Worm (Caenorhabditis elegans) whole organism, young adult: ENCODE measurements around the gene F21H7.3.

Experiments
- B0019.2 ChIP-seq: fragments of 200-800 bp; sonication (Bioruptor generic); conservative IDR thresholded peaks from 2 replicates; pipeline ENCODE4 v1.3.6; 2022; ENCODE audit warnings: missing genetic modification reagents, missing genetic modification characterization, missing compliant biosample characterization
- B0035.1 ChIP-seq: sonication (generic microtip); optimal IDR thresholded peaks from 2 replicates; lab custom pipeline; 2016; ENCODE audit warnings: missing genetic modification characterization, mild to moderate bottlenecking, missing compliant biosample characterization, missing genotype, missing genetic modification reagents
- C06A6.2 ChIP-seq: fragments of 200-800 bp; sonication (Bioruptor generic); conservative IDR thresholded peaks from 2 replicates; pipeline ENCODE4 v1.3.6; 2022; ENCODE audit warnings: missing genetic modification characterization, missing compliant biosample characterization
- C17E4.6 ChIP-seq: fragments of 200-800 bp; sonication (Bioruptor generic); IDR thresholded peaks from 2 replicates; pipeline ENCODE4 v1.3.6; 2022; ENCODE audit warnings: missing genetic modification reagents, missing genetic modification characterization, missing compliant biosample characterization
- D2030.7 ChIP-seq: fragments of 200-800 bp; sonication (Bioruptor generic); IDR thresholded peaks from 2 replicates; pipeline ENCODE4 v1.3.6; 2022; ENCODE audit warnings: missing genetic modification reagents, missing genetic modification characterization, missing compliant biosample characterization
- F22D6.2 ChIP-seq: sonication (generic microtip); optimal IDR thresholded peaks from 2 replicates; lab custom pipeline; 2016; ENCODE audit warnings: mild to moderate bottlenecking, missing genetic modification characterization, missing compliant biosample characterization
- F57C9.4 ChIP-seq: sonication (generic microtip); optimal IDR thresholded peaks from 2 replicates; lab custom pipeline; 2017; ENCODE audit warnings: mild to moderate bottlenecking, missing genetic modification characterization, missing compliant biosample characterization
- K11D2.4 ChIP-seq: fragments of 200-800 bp; sonication (Bioruptor generic); IDR thresholded peaks from 2 replicates; pipeline ENCODE4 v1.3.6; 2022; ENCODE audit warnings: missing genetic modification reagents, missing genetic modification characterization, missing compliant biosample characterization
- K12H6.12 ChIP-seq: fragments of 200-800 bp; sonication (Bioruptor generic); optimal IDR thresholded peaks from 2 replicates; lab custom pipeline; 2018; ENCODE audit warnings: mild to moderate bottlenecking, missing genetic modification characterization, missing compliant biosample characterization
- Y67H2A.10 ChIP-seq: fragments of 200-800 bp; sonication (Bioruptor generic); conservative IDR thresholded peaks from 2 replicates; pipeline ENCODE4 v1.3.6; 2022; ENCODE audit warnings: missing genetic modification reagents, missing genetic modification characterization, missing compliant biosample characterization
- Y79H2A.3 ChIP-seq: fragments of 200-800 bp; sonication (Bioruptor generic); conservative IDR thresholded peaks from 2 replicates; pipeline ENCODE4 v1.3.6; 2022; ENCODE audit warnings: missing genetic modification reagents, missing genetic modification characterization, missing compliant biosample characterization
- Y95B8A.8 ChIP-seq: fragments of 200-800 bp; sonication (Bioruptor generic); IDR thresholded peaks from 2 replicates; pipeline ENCODE4 v1.3.6; 2022; ENCODE audit warnings: missing genetic modification reagents, missing genetic modification characterization, missing compliant biosample characterization
- attf-3 ChIP-seq: fragments of 200-800 bp; sonication (Bioruptor generic); conservative IDR thresholded peaks from 2 replicates; pipeline ENCODE4 v1.3.6; 2022; ENCODE audit warnings: missing genetic modification reagents, missing genetic modification characterization, missing compliant biosample characterization
- bed-1 ChIP-seq: fragments of 200-800 bp; sonication (Bioruptor generic); IDR thresholded peaks from 2 replicates; pipeline ENCODE4 v1.3.6; 2022; ENCODE audit warnings: missing genetic modification reagents, missing genetic modification characterization, missing compliant biosample characterization
- cebp-1 ChIP-seq, 2 experiments: fragments of 200-800 bp in 1 of 2; sonication (Bioruptor generic) in 1 of 2; sonication (generic microtip) in 1 of 2; IDR thresholded peaks in 1 of 2; optimal IDR thresholded peaks in 1 of 2; 2 replicates each; pipeline versions ENCODE4 v1.3.6 to Lab custom; 2017 to 2022; ENCODE audit warnings: missing compliant biosample characterization in 2 of 2, missing genetic modification characterization in 2 of 2, mild to moderate bottlenecking in 1 of 2, missing genetic modification reagents in 1 of 2, moderate library complexity in 1 of 2
- ceh-100 ChIP-seq: fragments of 200-800 bp; sonication (Bioruptor generic); IDR thresholded peaks from 2 replicates; pipeline ENCODE4 v1.3.6; 2022; ENCODE audit warnings: missing genetic modification reagents, missing genetic modification characterization, missing compliant biosample characterization
- ceh-27 ChIP-seq: fragments of 200-800 bp; sonication (Bioruptor generic); optimal IDR thresholded peaks from 2 replicates; lab custom pipeline; 2018; ENCODE audit warnings: mild to moderate bottlenecking, missing genetic modification characterization, moderate library complexity, missing compliant biosample characterization
- ceh-58 ChIP-seq: fragments of 200-800 bp; sonication (Bioruptor generic); IDR thresholded peaks from 2 replicates; pipeline ENCODE4 v1.3.6; 2022; ENCODE audit warnings: missing genetic modification characterization, missing compliant biosample characterization
- ceh-79 ChIP-seq: sonication (generic microtip); optimal IDR thresholded peaks from 2 replicates; lab custom pipeline; 2017; ENCODE audit warnings: mild to moderate bottlenecking, missing genetic modification characterization, missing compliant biosample characterization
- chd-7 ChIP-seq: sonication (generic microtip); optimal IDR thresholded peaks from 2 replicates; lab custom pipeline; 2016; ENCODE audit warnings: mild to moderate bottlenecking, missing genetic modification characterization, moderate library complexity, missing compliant biosample characterization
- die-1 ChIP-seq: sonication (generic microtip); optimal IDR thresholded peaks from 2 replicates; lab custom pipeline; 2016; ENCODE audit warnings: missing genotype, mild to moderate bottlenecking, missing genetic modification characterization, missing compliant biosample characterization
- egl-18 ChIP-seq: fragments of 200-800 bp; sonication (Bioruptor generic); IDR thresholded peaks from 2 replicates; pipeline ENCODE4 v1.3.6; 2022; ENCODE audit warnings: missing genetic modification reagents, missing genetic modification characterization, missing compliant biosample characterization
- egl-44 ChIP-seq: fragments of 200-800 bp; sonication (Bioruptor generic); IDR thresholded peaks from 2 replicates; pipeline ENCODE4 v1.3.6; 2022; ENCODE audit warnings: missing genetic modification reagents, missing genetic modification characterization, missing compliant biosample characterization
- him-1 ChIP-seq: sonication (generic microtip); optimal IDR thresholded peaks from 2 replicates; lab custom pipeline; 2016; ENCODE audit warnings: missing genotype, missing genetic modification reagents, missing genetic modification characterization, missing compliant biosample characterization
- hrde-1 ChIP-seq: sonication (generic microtip); optimal IDR thresholded peaks from 2 replicates; lab custom pipeline; 2016; ENCODE audit warnings: missing genetic modification characterization, mild to moderate bottlenecking, missing compliant biosample characterization, moderate library complexity, missing genotype, missing genetic modification reagents, borderline replicate concordance
- hsf-1 ChIP-seq: fragments of 200-800 bp; sonication (Bioruptor generic); IDR thresholded peaks from 2 replicates; pipeline ENCODE4 v1.3.6; 2022; ENCODE audit warnings: missing genetic modification reagents, missing genetic modification characterization, missing compliant biosample characterization
- lin-54 ChIP-seq: fragments of 200-800 bp; sonication (Bioruptor generic); optimal IDR thresholded peaks from 2 replicates; lab custom pipeline; 2018; ENCODE audit warnings: mild to moderate bottlenecking, missing genetic modification characterization, missing compliant biosample characterization
- lir-1 ChIP-seq: fragments of 200-800 bp; sonication (Bioruptor generic); conservative IDR thresholded peaks from 2 replicates; pipeline ENCODE4 v1.3.6; 2022; ENCODE audit warnings: missing genetic modification reagents, missing genetic modification characterization, missing compliant biosample characterization
- lsy-27 ChIP-seq: sonication (generic microtip); optimal IDR thresholded peaks from 2 replicates; lab custom pipeline; 2017; ENCODE audit warnings: missing genetic modification characterization, mild to moderate bottlenecking, missing compliant biosample characterization, antibody characterized with exemption, missing genotype, borderline replicate concordance; ENCODE audit not compliant: insufficient read depth
- madf-6 ChIP-seq: fragments of 200-800 bp; sonication (Bioruptor generic); IDR thresholded peaks from 2 replicates; pipeline ENCODE4 v1.3.6; 2022; ENCODE audit warnings: missing genetic modification reagents, missing genetic modification characterization, missing compliant biosample characterization
- mcd-1 ChIP-seq: fragments of 200-800 bp; sonication (Bioruptor generic); IDR thresholded peaks from 2 replicates; pipeline ENCODE4 v1.3.6; 2022; ENCODE audit warnings: missing genetic modification reagents, missing genetic modification characterization, missing compliant biosample characterization
- mel-28 ChIP-seq: sonication (generic microtip); optimal IDR thresholded peaks from 2 replicates; lab custom pipeline; 2016; ENCODE audit warnings: borderline replicate concordance, mild to moderate bottlenecking, missing genetic modification characterization, missing compliant biosample characterization
- mes-4 ChIP-seq: sonication (generic microtip); optimal IDR thresholded peaks from 2 replicates; lab custom pipeline; 2016; ENCODE audit warnings: missing genotype, missing genetic modification characterization, missing compliant biosample characterization
- nfya-1 ChIP-seq: sonication (generic microtip); optimal IDR thresholded peaks from 2 replicates; lab custom pipeline; 2017; ENCODE audit warnings: antibody characterized with exemption, missing compliant biosample characterization, missing genetic modification characterization, borderline replicate concordance; ENCODE audit not compliant: insufficient read depth
- nfya-2 ChIP-seq: fragments of 200-800 bp; sonication (Bioruptor generic); IDR thresholded peaks from 2 replicates; pipeline ENCODE4 v1.3.6; 2022; ENCODE audit warnings: missing genetic modification reagents, missing genetic modification characterization, missing compliant biosample characterization
- nhr-179 ChIP-seq: sonication (generic microtip); optimal IDR thresholded peaks from 2 replicates; lab custom pipeline; 2016; ENCODE audit warnings: mild to moderate bottlenecking, missing genetic modification characterization, missing compliant biosample characterization
- nhr-80 ChIP-seq: sonication (generic microtip); optimal IDR thresholded peaks from 2 replicates; lab custom pipeline; 2016; ENCODE audit warnings: missing genetic modification characterization, missing compliant biosample characterization
- nhr-90 ChIP-seq: sonication (generic microtip); optimal IDR thresholded peaks from 2 replicates; lab custom pipeline; 2016; ENCODE audit warnings: missing genotype, mild to moderate bottlenecking, missing genetic modification characterization, missing compliant biosample characterization
- pbrm-1 ChIP-seq: fragments of 200-800 bp; sonication (Bioruptor generic); IDR thresholded peaks from 2 replicates; pipeline ENCODE4 v1.3.6; 2022; ENCODE audit warnings: missing genetic modification reagents, missing genetic modification characterization, missing compliant biosample characterization
- pha-4 ChIP-seq: fragments of 150-350 bp; sonication (generic microtip); optimal IDR thresholded peaks from 2 replicates; lab custom pipeline; 2014; ENCODE audit warnings: missing biosample characterization, missing genetic modification reagents, missing genetic modification characterization
- rcor-1 ChIP-seq: fragments of 200-800 bp; sonication (Bioruptor generic); IDR thresholded peaks from 2 replicates; pipeline ENCODE4 v1.3.6; 2022; ENCODE audit warnings: missing genetic modification reagents, missing genetic modification characterization, missing compliant biosample characterization
- rpc-1 ChIP-seq, 2 experiments: fragments of 150-350 bp in 1 of 2; sonication (generic microtip) in 1 of 2; optimal IDR thresholded peaks; 2 replicates each; lab custom pipeline; 2014 to 2018; ENCODE audit warnings: missing biosample characterization in 1 of 2, missing genetic modification characterization in 1 of 2, missing genetic modification reagents in 1 of 2, missing genotype in 1 of 2
- sdz-38 ChIP-seq: sonication (generic microtip); optimal IDR thresholded peaks from 2 replicates; lab custom pipeline; 2016; ENCODE audit warnings: missing genotype, missing genetic modification characterization, missing compliant biosample characterization
- somi-1 ChIP-seq: fragments of 200-800 bp; sonication (Bioruptor generic); optimal IDR thresholded peaks from 2 replicates; lab custom pipeline; 2018; ENCODE audit warnings: mild to moderate bottlenecking, missing genetic modification characterization, missing compliant biosample characterization
- tbx-9 ChIP-seq: sonication (generic microtip); optimal IDR thresholded peaks from 2 replicates; lab custom pipeline; 2016; ENCODE audit warnings: borderline replicate concordance, missing genetic modification characterization, inconsistent platforms, missing compliant biosample characterization
- unc-130 ChIP-seq: sonication (generic microtip); optimal IDR thresholded peaks from 2 replicates; lab custom pipeline; 2016; ENCODE audit warnings: missing genetic modification reagents, missing genetic modification characterization, missing compliant biosample characterization
- zfh-2 ChIP-seq: fragments of 200-800 bp; sonication (Bioruptor generic); conservative IDR thresholded peaks from 2 replicates; pipeline ENCODE4 v1.3.6; 2022; ENCODE audit warnings: missing genetic modification reagents, missing genetic modification characterization, missing compliant biosample characterization

The F21H7.3 gene

DNA sequence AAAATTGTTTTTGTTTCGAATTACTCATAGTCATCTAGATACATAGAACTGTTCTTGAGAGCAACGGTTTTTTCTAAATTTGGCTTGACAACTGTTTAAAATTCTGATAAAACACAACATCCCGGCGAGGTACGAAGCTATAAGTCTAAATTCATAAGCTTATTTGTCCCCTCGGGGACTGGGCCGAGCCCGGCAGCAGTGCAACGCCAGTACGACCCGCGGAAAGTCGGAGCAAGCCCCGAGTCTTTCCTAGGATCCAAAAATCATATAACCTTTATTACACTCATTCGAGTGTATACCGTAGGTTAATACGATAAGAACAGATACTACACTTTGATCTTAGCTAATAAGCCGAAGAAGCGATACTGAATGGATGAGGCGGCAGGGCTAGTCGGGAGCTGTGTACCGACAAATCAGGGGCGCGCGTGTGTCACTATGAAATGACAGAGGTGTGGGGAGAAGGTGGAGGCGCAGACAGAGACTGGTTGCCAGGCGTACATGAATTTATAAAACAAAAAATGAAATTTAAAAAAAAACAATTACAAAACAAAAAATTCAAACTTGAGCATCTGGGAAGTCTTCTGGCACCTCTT, 9.4 kb downstream of the F21H7.3 start (continued):
- TF ChIP-seq lir-1 (no peak), hsf-1 (no peak), nfya-2 (GFP tag; lab: Robert Waterston, UW) (no peak), D2030.7 (GFP tag; lab: Robert Waterston, UW) (peak; percentile 76), B0019.2 (GFP tag; lab: Robert Waterston, UW) (no peak), mcd-1 (GFP tag; lab: Robert Waterston, UW) (peak; percentile 32), nhr-80 (tag; lab: Kevin White, UChicago) (no peak), K12H6.12 (tag; lab: Kevin White, UChicago) (no peak), attf-3 (GFP tag; lab: Robert Waterston, UW) (no peak), pbrm-1 (GFP tag; lab: Robert Waterston, UW) (peak; percentile 86), egl-18 (no peak), lsy-27 (tag; lab: Kevin White, UChicago) (peak; percentile 21), Y95B8A.8 (no peak), chd-7 (no peak), rpc-1 (optimal IDR thresholded peaks at IDR 0.05; lab: Kevin White, UChicago) (no peak), rpc-1 (tag; optimal IDR thresholded peaks at IDR 0.05; lab: Kevin White, UChicago) (peak; percentile 3), rcor-1 (GFP tag; lab: Robert Waterston, UW) (0 out of 2 replicates have a peak, but pooled peaks have one; percentile 26), C17E4.6 (GFP tag; lab: Robert Waterston, UW) (no peak), Y67H2A.10 (GFP tag; lab: Robert Waterston, UW) (no peak), nfya-1 (tag; lab: Kevin White, UChicago) (no peak), K11D2.4 (no peak), mes-4 (tag; lab: Kevin White, UChicago) (no peak), egl-44 (0 out of 2 replicates have a peak, but pooled peaks have one; percentile 52), somi-1 (GFP tag; lab: Kevin White, UChicago) (no peak), die-1 (tag; lab: Kevin White, UChicago) (peak; percentile 45), bed-1 (GFP tag; lab: Robert Waterston, UW) (no peak), B0035.1 (tag; lab: Kevin White, UChicago) (no peak), tbx-9 (tag; lab: Kevin White, UChicago) (no peak), him-1 (tag; lab: Kevin White, UChicago) (no peak), unc-130 (peak; percentile 13), ceh-79 (tag; lab: Kevin White, UChicago) (no peak), ceh-100 (GFP tag; lab: Robert Waterston, UW) (peak; percentile 40; the same call in 1 of the 2 replicates), nhr-90 (tag; lab: Kevin White, UChicago) (no peak), F22D6.2 (tag; lab: Kevin White, UChicago) (no peak), ceh-58 (GFP tag; lab: Robert Waterston, UW) (0 out of 2 replicates have a peak, but pooled peaks have one; percentile 50), cebp-1 (GFP tag; IDR thresholded peaks at IDR 0.05; lab: Robert Waterston, UW) (no peak), cebp-1 (tag; optimal IDR thresholded peaks at IDR 0.05; lab: Kevin White, UChicago) (no peak), zfh-2 (0 out of 2 replicates have a peak, but pooled peaks have one; percentile 20), pha-4 (tag; lab: Kevin White, UChicago) (no peak), nhr-179 (tag; lab: Kevin White, UChicago) (no peak), madf-6 (GFP tag; lab: Robert Waterston, UW) (peak; percentile 73), C06A6.2 (GFP tag; lab: Robert Waterston, UW) (no peak), hrde-1 (tag; lab: Kevin White, UChicago) (no peak), ceh-27 (GFP tag; lab: Kevin White, UChicago) (no peak), mel-28 (tag; lab: Kevin White, UChicago) (no peak), sdz-38 (tag; lab: Kevin White, UChicago) (no peak), lin-54 (GFP tag; lab: Kevin White, UChicago) (peak; percentile 16), F57C9.4 (tag; lab: Kevin White, UChicago) (no peak), Y79H2A.3 (GFP tag; lab: Robert Waterston, UW) (no peak)
